Fruit fly (Drosophila melanogaster) whole organism, embryonic: ENCODE results near the gene CG13896.

Source experiments
- Bdp1 ChIP-seq: fragments of 200-800 bp; sonication (Bioruptor generic); optimal IDR thresholded peaks from 3 replicates; lab custom pipeline; 2016; ENCODE audit warnings: missing biosample characterization, missing genetic modification characterization
- Bteb2 ChIP-seq: fragments of 200-800 bp; sonication (Bioruptor generic); optimal IDR thresholded peaks from 2 replicates; lab custom pipeline; 2016; ENCODE audit warnings: missing biosample characterization, missing genetic modification characterization
- CG10209 ChIP-seq: fragments of 200-800 bp; sonication (Bioruptor generic); optimal IDR thresholded peaks from 3 replicates; lab custom pipeline; 2017; ENCODE audit warnings: missing biosample characterization, mild to moderate bottlenecking, missing genetic modification characterization, missing genetic modification reagents
- CG11560 ChIP-seq: fragments of 200-800 bp; sonication (Bioruptor generic); IDR thresholded peaks from 3 replicates; pipeline ENCODE4 v1.3.6; 2022; ENCODE audit warnings: missing biosample characterization, missing genetic modification characterization
- CG12391 ChIP-seq: fragments of 200-800 bp; sonication (Bioruptor generic); optimal IDR thresholded peaks from 3 replicates; lab custom pipeline; 2018; ENCODE audit warnings: missing biosample characterization, mild to moderate bottlenecking, missing genetic modification characterization, moderate library complexity
- CG12769 ChIP-seq: fragments of 200-800 bp; sonication (Bioruptor generic); optimal IDR thresholded peaks from 2 replicates; lab custom pipeline; 2019; ENCODE audit warnings: missing biosample characterization, mild to moderate bottlenecking, missing genetic modification characterization, moderate library complexity
- CG13123 ChIP-seq: fragments of 200-800 bp; sonication (Bioruptor generic); optimal IDR thresholded peaks from 2 replicates; lab custom pipeline; 2016; ENCODE audit warnings: missing biosample characterization, missing genetic modification characterization
- CG13296 ChIP-seq: fragments of 200-800 bp; sonication (Bioruptor generic); optimal IDR thresholded peaks from 3 replicates; lab custom pipeline; 2018; ENCODE audit warnings: missing biosample characterization, mild to moderate bottlenecking, missing genetic modification characterization
- CG13424 ChIP-seq: fragments of 200-800 bp; sonication (Bioruptor generic); optimal IDR thresholded peaks from 2 replicates; lab custom pipeline; 2019; ENCODE audit warnings: missing biosample characterization, mild to moderate bottlenecking, missing genetic modification characterization, moderate library complexity
- CG14050 ChIP-seq: fragments of 200-800 bp; sonication (Bioruptor generic); IDR thresholded peaks from 3 replicates; pipeline ENCODE4 v1.3.6; 2022; ENCODE audit warnings: missing biosample characterization, missing genetic modification characterization
- CG14860 ChIP-seq: fragments of 200-800 bp; sonication (Bioruptor generic); IDR thresholded peaks from 3 replicates; pipeline ENCODE4 v1.3.6; 2022; ENCODE audit warnings: missing biosample characterization, missing genetic modification characterization; ENCODE audit not compliant: partially characterized antibody
- CG17328 ChIP-seq: fragments of 200-800 bp; sonication (Bioruptor generic); IDR thresholded peaks from 2 replicates; pipeline ENCODE4 v1.3.6; 2022; ENCODE audit warnings: missing biosample characterization, missing genetic modification characterization
- CG17912 ChIP-seq: fragments of 200-800 bp; sonication (Bioruptor generic); optimal IDR thresholded peaks from 2 replicates; lab custom pipeline; 2018; ENCODE audit warnings: missing biosample characterization, mild to moderate bottlenecking, missing genetic modification characterization
- CG32532 ChIP-seq: fragments of 200-800 bp; sonication (Bioruptor generic); IDR thresholded peaks from 2 replicates; pipeline ENCODE4 v1.3.6; 2022; ENCODE audit warnings: missing biosample characterization, missing genetic modification characterization
- CG33557 ChIP-seq: fragments of 200-800 bp; sonication (Bioruptor generic); optimal IDR thresholded peaks from 2 replicates; lab custom pipeline; 2019; ENCODE audit warnings: missing biosample characterization, mild to moderate bottlenecking, missing genetic modification characterization, moderate library complexity
- CG6683 ChIP-seq: fragments of 200-800 bp; sonication (Bioruptor generic); optimal IDR thresholded peaks from 2 replicates; lab custom pipeline; 2017; ENCODE audit warnings: missing biosample characterization, mild to moderate bottlenecking, missing genetic modification characterization, missing genetic modification reagents
- CG6854 ChIP-seq: fragments of 200-800 bp; sonication (Bioruptor generic); optimal IDR thresholded peaks from 3 replicates; lab custom pipeline; 2017; ENCODE audit warnings: missing biosample characterization, mild to moderate bottlenecking, missing genetic modification characterization
- CG7556 ChIP-seq: fragments of 200-800 bp; sonication (Bioruptor generic); optimal IDR thresholded peaks from 2 replicates; lab custom pipeline; 2017; ENCODE audit warnings: missing biosample characterization, mild to moderate bottlenecking, missing genetic modification characterization
- CG7839 ChIP-seq: fragments of 200-800 bp; sonication (Bioruptor generic); optimal IDR thresholded peaks from 3 replicates; lab custom pipeline; 2018; ENCODE audit warnings: missing biosample characterization, mild to moderate bottlenecking, missing genetic modification characterization, moderate library complexity
- CG7987 ChIP-seq: fragments of 200-800 bp; sonication (Bioruptor generic); optimal IDR thresholded peaks from 2 replicates; lab custom pipeline; 2018; ENCODE audit warnings: missing biosample characterization, mild to moderate bottlenecking, missing genetic modification characterization, moderate library complexity
- CG8281 ChIP-seq: fragments of 200-800 bp; sonication (Bioruptor generic); optimal IDR thresholded peaks from 2 replicates; lab custom pipeline; 2018; ENCODE audit warnings: missing biosample characterization, mild to moderate bottlenecking, missing genetic modification characterization, moderate library complexity
- CG9215 ChIP-seq: fragments of 200-800 bp; sonication (Bioruptor generic); IDR thresholded peaks from 2 replicates; pipeline ENCODE4 v1.3.6; 2022; ENCODE audit warnings: missing biosample characterization, missing genetic modification characterization
- ERR ChIP-seq: fragments of 200-800 bp; sonication (Bioruptor generic); optimal IDR thresholded peaks from 2 replicates; lab custom pipeline; 2016; ENCODE audit warnings: missing biosample characterization, missing genetic modification characterization
- Elba2 ChIP-seq: fragments of 200-800 bp; sonication (Bioruptor generic); optimal IDR thresholded peaks from 3 replicates; lab custom pipeline; 2016; ENCODE audit warnings: missing biosample characterization, missing genetic modification characterization
- HLHmδ ChIP-seq: fragments of 200-800 bp; sonication (Bioruptor generic); optimal IDR thresholded peaks from 2 replicates; lab custom pipeline; 2018; ENCODE audit warnings: missing biosample characterization, mild to moderate bottlenecking, missing genetic modification characterization, moderate library complexity
- HmgZ ChIP-seq: fragments of 200-800 bp; sonication (Bioruptor generic); optimal IDR thresholded peaks from 2 replicates; lab custom pipeline; 2018; ENCODE audit warnings: missing biosample characterization, mild to moderate bottlenecking, missing genetic modification characterization
- Lpt ChIP-seq: fragments of >200 bp; optimal IDR thresholded peaks from 2 replicates; lab custom pipeline; 2018; ENCODE audit warnings: missing biosample characterization, missing genetic modification characterization
- Mes4 ChIP-seq: fragments of 200-800 bp; sonication (Bioruptor generic); optimal IDR thresholded peaks from 2 replicates; lab custom pipeline; 2016; ENCODE audit warnings: missing biosample characterization, missing genetic modification characterization
- Opbp ChIP-seq: fragments of 200-800 bp; sonication (Bioruptor generic); IDR thresholded peaks from 3 replicates; pipeline ENCODE4 v1.3.6; 2022; ENCODE audit warnings: missing biosample characterization, missing genetic modification characterization; ENCODE audit not compliant: partially characterized antibody
- Pdp1 ChIP-seq, 2 experiments: fragments of 200-800 bp; sonication (Bioruptor generic); optimal IDR thresholded peaks; 3 replicates each; lab custom pipeline; 2016; ENCODE audit warnings: missing biosample characterization in 2 of 2, missing genetic modification characterization in 2 of 2, mild to moderate bottlenecking in 1 of 2, moderate library complexity in 1 of 2
- Rx ChIP-seq: fragments of 200-800 bp; sonication (Bioruptor generic); IDR thresholded peaks from 2 replicates; pipeline ENCODE4 v1.3.6; 2022; ENCODE audit warnings: missing biosample characterization, missing genetic modification characterization
- Tbp ChIP-seq: fragments of >200 bp; optimal IDR thresholded peaks from 2 replicates; lab custom pipeline; 2018; ENCODE audit warnings: missing biosample characterization, missing genetic modification characterization
- Usf ChIP-seq: fragments of 200-800 bp; sonication (Bioruptor generic); optimal IDR thresholded peaks from 2 replicates; lab custom pipeline; 2017; ENCODE audit warnings: missing genotype, missing biosample characterization, missing genetic modification characterization
- ac ChIP-seq: fragments of 200-800 bp; sonication (Bioruptor generic); optimal IDR thresholded peaks from 3 replicates; lab custom pipeline; 2017; ENCODE audit warnings: missing biosample characterization, mild to moderate bottlenecking, missing genetic modification characterization
- ara ChIP-seq: fragments of 200-800 bp; sonication (Bioruptor generic); IDR thresholded peaks from 2 replicates; pipeline ENCODE4 v1.3.6; 2022; ENCODE audit warnings: missing biosample characterization, missing genetic modification characterization
- bab2 ChIP-seq: fragments of 200-800 bp; sonication (Bioruptor generic); optimal IDR thresholded peaks from 2 replicates; lab custom pipeline; 2016; ENCODE audit warnings: missing biosample characterization, missing genetic modification characterization
- ems ChIP-seq: fragments of 200-800 bp; sonication (Bioruptor generic); optimal IDR thresholded peaks from 3 replicates; lab custom pipeline; 2016; ENCODE audit warnings: missing biosample characterization, missing genetic modification characterization
- gfzf ChIP-seq: fragments of 200-800 bp; sonication (Bioruptor generic); optimal IDR thresholded peaks from 2 replicates; lab custom pipeline; 2016; ENCODE audit warnings: missing biosample characterization, mild to moderate bottlenecking, missing genetic modification characterization, moderate library complexity
- hkb ChIP-seq, 2 experiments: fragments of 200-800 bp in 1 of 2; fragments of >200 bp in 1 of 2; sonication (Bioruptor generic) in 1 of 2; IDR thresholded peaks in 1 of 2; optimal IDR thresholded peaks in 1 of 2; 2 replicates each; pipeline versions ENCODE4 v1.3.6 to Lab custom; 2017 to 2022; ENCODE audit warnings: missing biosample characterization in 1 of 2, missing genetic modification characterization in 1 of 2
- lbe ChIP-seq: fragments of 200-800 bp; sonication (Bioruptor generic); optimal IDR thresholded peaks from 2 replicates; lab custom pipeline; 2016; ENCODE audit warnings: missing biosample characterization, mild to moderate bottlenecking, missing genetic modification characterization
- nerfin-1 ChIP-seq: fragments of 200-800 bp; sonication (Bioruptor generic); optimal IDR thresholded peaks from 3 replicates; lab custom pipeline; 2019; ENCODE audit warnings: missing biosample characterization, mild to moderate bottlenecking, missing genetic modification characterization, moderate library complexity
- odd ChIP-seq: fragments of 200-800 bp; sonication (Bioruptor generic); optimal IDR thresholded peaks from 2 replicates; lab custom pipeline; 2017; ENCODE audit warnings: missing biosample characterization, mild to moderate bottlenecking, missing genetic modification characterization
- pho ChIP-seq: fragments of 200-800 bp; sonication (Bioruptor generic); optimal IDR thresholded peaks from 2 replicates; lab custom pipeline; 2016; ENCODE audit warnings: missing biosample characterization, missing genetic modification characterization
- prd ChIP-seq, 3 experiments: fragments of >200 bp in 2 of 3; fragments of 200-800 bp in 1 of 3; sonication (Bioruptor generic) in 1 of 3; optimal IDR thresholded peaks in 2 of 3; IDR thresholded peaks in 1 of 3; 2 replicates in 2 of 3; 3 replicates in 1 of 3; pipeline versions ENCODE4 v1.3.6 to Lab custom; 2017 to 2022; ENCODE audit warnings: missing biosample characterization in 1 of 3, missing genetic modification characterization in 1 of 3
- pros ChIP-seq: fragments of 200-800 bp; sonication (Bioruptor generic); optimal IDR thresholded peaks from 3 replicates; lab custom pipeline; 2019; ENCODE audit warnings: missing biosample characterization, mild to moderate bottlenecking, missing genetic modification characterization, moderate library complexity
- run ChIP-seq: fragments of 200-800 bp; sonication (Bioruptor generic); optimal IDR thresholded peaks from 3 replicates; lab custom pipeline; 2018; ENCODE audit warnings: missing biosample characterization, mild to moderate bottlenecking, missing genetic modification characterization
- scrt ChIP-seq: fragments of 200-800 bp; sonication (Bioruptor generic); optimal IDR thresholded peaks from 2 replicates; lab custom pipeline; 2018; ENCODE audit warnings: missing biosample characterization, mild to moderate bottlenecking, missing genetic modification characterization, moderate library complexity
- stwl ChIP-seq: fragments of 200-800 bp; sonication (Bioruptor generic); optimal IDR thresholded peaks from 3 replicates; lab custom pipeline; 2018; ENCODE audit warnings: missing biosample characterization, mild to moderate bottlenecking, missing genetic modification characterization, moderate library complexity
- toy ChIP-seq: fragments of 200-800 bp; sonication (Bioruptor generic); IDR thresholded peaks from 2 replicates; pipeline ENCODE4 v1.3.6; 2022; ENCODE audit warnings: missing biosample characterization, missing genetic modification characterization

CG13896 gene

dm6 chr3L:749199-749538 is 37.5 kb upstream of the CG13896 start, which contains the start of gene emc (continued):
- TF ChIP-seq Lpt (GFP tag; lab: Kevin White, UChicago) (no peak), HLHmδ (GFP tag; lab: Kevin White, UChicago) (peak; percentile 96), stwl (tag; lab: Kevin White, UChicago) (peak; percentile 21), hkb (optimal IDR thresholded peaks at IDR 0.05; lab: Kevin White, UChicago) (no peak), hkb (GFP tag; IDR thresholded peaks at IDR 0.05; lab: Robert Waterston, UW) (peak; percentile 78), ems (GFP tag; lab: Kevin White, UChicago) (peak; percentile 14), pho (GFP tag; lab: Kevin White, UChicago) (no peak), CG12391 (tag; lab: Kevin White, UChicago) (peak; percentile 42), Rx (GFP tag; lab: Robert Waterston, UW) (no peak), HmgZ (tag; lab: Kevin White, UChicago) (peak; percentile 81), CG12769 (tag; lab: Kevin White, UChicago) (peak; percentile 73), ara (GFP tag; lab: Robert Waterston, UW) (no peak), Usf (GFP tag; lab: Kevin White, UChicago) (no peak), CG14050 (peak; percentile 24; the same call in 1 of the 3 replicates), CG13123 (GFP tag; lab: Kevin White, UChicago) (no peak), CG13424 (tag; lab: Kevin White, UChicago) (peak; percentile 3), CG32532 (GFP tag; lab: Robert Waterston, UW) (peak; percentile 74), odd (GFP tag; lab: Kevin White, UChicago) (peak; percentile 83), CG7556 (peak; percentile 11), CG9215 (GFP tag; lab: Robert Waterston, UW) (no peak), pros (peak; percentile 36), Bteb2 (peak; percentile 3), CG8281 (tag; lab: Kevin White, UChicago) (no peak), CG10209 (GFP tag; lab: Kevin White, UChicago) (peak; percentile 40), lbe (peak; percentile 71), CG14860 (GFP tag; lab: Robert Waterston, UW) (peak; percentile 40; the same call in 1 of the 3 replicates), ERR (GFP tag; lab: Kevin White, UChicago) (peak; percentile 47), CG33557 (GFP tag; lab: Kevin White, UChicago) (peak; percentile 62), scrt (GFP tag; lab: Kevin White, UChicago) (peak; percentile 75), CG11560 (tag; lab: Robert Waterston, UW) (no peak), Tbp (GFP tag; lab: Kevin White, UChicago) (no peak), CG6854 (GFP tag; lab: Kevin White, UChicago) (peak; percentile 49), prd (optimal IDR thresholded peaks at IDR 0.05; lab: Kevin White, UChicago) (no peak), prd (GFP tag; IDR thresholded peaks at IDR 0.05; lab: Robert Waterston, UW) (peak; percentile 28; the same call in 1 of the 3 replicates), Pdp1 (GFP tag; optimal IDR thresholded peaks at IDR 0.05; lab: Kevin White, UChicago) (peak; percentile 30 to 36), toy (no peak), CG7987 (GFP tag; lab: Kevin White, UChicago) (peak; percentile 84), Bdp1 (GFP tag; lab: Kevin White, UChicago) (peak; percentile 16), run (tag; lab: Kevin White, UChicago) (no peak), CG13296 (peak; percentile 65), CG7839 (tag; lab: Kevin White, UChicago) (peak; percentile 34), nerfin-1 (peak; percentile 63), bab2 (GFP tag; lab: Kevin White, UChicago) (peak; percentile 7), ac (peak; percentile 66), Mes4 (GFP tag; lab: Kevin White, UChicago) (peak; percentile 16), CG17912 (GFP tag; lab: Kevin White, UChicago) (peak; percentile 58), gfzf (no peak), Opbp (GFP tag; lab: Robert Waterston, UW) (peak; percentile 63; the same call in 1 of the 3 replicates), Elba2 (GFP tag; lab: Kevin White, UChicago) (no peak), CG17328 (GFP tag; lab: Robert Waterston, UW) (no peak), CG6683 (GFP tag; lab: Kevin White, UChicago) (peak; percentile 13)
